Worm (Caenorhabditis elegans) whole organism, L4/young adult: ENCODE data around the gene srbc-1.

Experiments
- W03F9.2 ChIP-seq: fragments of 150-350 bp; optimal IDR thresholded peaks from 2 replicates; lab custom pipeline; 2014; ENCODE audit warnings: missing biosample characterization, missing genetic modification characterization
- him-1 ChIP-seq: sonication (generic microtip); optimal IDR thresholded peaks from 2 replicates; lab custom pipeline; 2016; ENCODE audit warnings: missing genotype, missing genetic modification reagents, missing genetic modification characterization, missing compliant biosample characterization

DNA sequence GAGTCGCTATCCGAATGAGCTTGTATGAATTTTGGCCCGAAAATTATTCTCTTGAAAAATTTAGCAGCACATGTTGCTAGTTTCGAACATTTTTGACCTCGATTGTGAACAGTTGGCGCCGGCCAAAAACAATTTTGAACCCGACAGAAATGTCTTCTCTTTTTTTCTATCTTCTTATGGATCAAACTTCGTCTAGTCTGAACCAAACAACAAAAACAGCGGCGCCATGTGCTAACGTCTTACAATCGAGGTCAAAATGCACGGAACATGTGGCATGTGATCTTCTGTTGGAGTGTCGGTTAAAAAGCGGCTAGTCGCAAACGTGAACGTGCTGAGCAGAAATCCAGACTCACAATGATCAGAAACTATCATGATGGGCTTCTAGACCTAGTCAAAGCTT, 25.6 kb downstream of the srbc-1 start:
- TF ChIP-seq him-1 (tag; lab: Kevin White, UChicago): no peak
- no peak for TF ChIP-seq W03F9.2 (tag; lab: Kevin White, UChicago)
